Worm (Caenorhabditis elegans): ENCODE measurements around the gene scl-23.

- TF ChIP-seq lin-32 (GFP tag; optimal IDR thresholded peaks at IDR 0.05) (no peak), lin-13 (tag; optimal IDR thresholded peaks at IDR 0.05) (no peak), nhr-12 (tag; optimal IDR thresholded peaks at IDR 0.05) (no peak), unc-120 (tag; optimal IDR thresholded peaks at IDR 0.05; ENCODE audit: poor library complexity, severe bottlenecking) (no peak), nhr-76 (tag; optimal IDR thresholded peaks at IDR 0.05) (no peak), nhr-2 (tag; optimal IDR thresholded peaks at IDR 0.05) (no peak), pha-4 (tag; optimal IDR thresholded peaks at IDR 0.05) (no peak), mab-5 (tag; optimal IDR thresholded peaks at IDR 0.05) (no peak)
Measured at ce11 chrIV:73175-73574, 16.7 kb downstream of the scl-23 start.
